Fruit fly (Drosophila melanogaster) whole organism, embryonic: Measurements from ENCODE around the gene CG45490.

Experiments used
- Aef1 ChIP-seq: fragments of 200-800 bp; sonication (Bioruptor generic); IDR thresholded peaks from 3 replicates; pipeline ENCODE4 v1.3.6; 2022; ENCODE audit warnings: missing biosample characterization, missing genetic modification characterization
- Asciz ChIP-seq: fragments of 200-800 bp; sonication (Bioruptor generic); optimal IDR thresholded peaks from 2 replicates; lab custom pipeline; 2017; ENCODE audit warnings: missing biosample characterization, mild to moderate bottlenecking, missing genetic modification characterization, missing genetic modification reagents
- CG10274 ChIP-seq: fragments of 200-800 bp; sonication (Bioruptor generic); optimal IDR thresholded peaks from 3 replicates; lab custom pipeline; 2017; ENCODE audit warnings: missing biosample characterization, mild to moderate bottlenecking, missing genetic modification characterization
- CG11398 ChIP-seq: fragments of 200-800 bp; sonication (Bioruptor generic); optimal IDR thresholded peaks from 2 replicates; lab custom pipeline; 2016; ENCODE audit warnings: missing biosample characterization, missing genetic modification characterization
- CG11695 ChIP-seq: fragments of 200-800 bp; sonication (Bioruptor generic); IDR thresholded peaks from 3 replicates; pipeline ENCODE4 v1.3.6; 2022; ENCODE audit warnings: missing biosample characterization, missing genetic modification characterization
- CG14965 ChIP-seq: fragments of 200-800 bp; sonication (Bioruptor generic); optimal IDR thresholded peaks from 2 replicates; lab custom pipeline; 2016; ENCODE audit warnings: missing biosample characterization, missing genetic modification characterization, borderline replicate concordance
- CG15479 ChIP-seq: fragments of 200-800 bp; sonication (Bioruptor generic); optimal IDR thresholded peaks from 3 replicates; lab custom pipeline; 2019; ENCODE audit warnings: missing biosample characterization, mild to moderate bottlenecking, missing genetic modification characterization, moderate library complexity
- CG17829 ChIP-seq: fragments of 200-800 bp; optimal IDR thresholded peaks from 2 replicates; lab custom pipeline; 2019; ENCODE audit warnings: missing biosample characterization, mild to moderate bottlenecking, missing genetic modification characterization, moderate library complexity
- CG1792 ChIP-seq: fragments of 200-800 bp; sonication (Bioruptor generic); optimal IDR thresholded peaks from 2 replicates; lab custom pipeline; 2016; ENCODE audit warnings: missing biosample characterization, missing genetic modification characterization
- CG2116 ChIP-seq: fragments of 200-800 bp; sonication (Bioruptor generic); optimal IDR thresholded peaks from 3 replicates; lab custom pipeline; 2018; ENCODE audit warnings: missing biosample characterization, mild to moderate bottlenecking, missing genetic modification characterization
- CG2202 ChIP-seq: fragments of 200-800 bp; sonication (Bioruptor generic); optimal IDR thresholded peaks from 2 replicates; lab custom pipeline; 2018; ENCODE audit warnings: missing biosample characterization, mild to moderate bottlenecking, missing genetic modification characterization
- CG2712 ChIP-seq: fragments of 200-800 bp; optimal IDR thresholded peaks from 3 replicates; lab custom pipeline; 2019; ENCODE audit warnings: missing biosample characterization, mild to moderate bottlenecking, missing genetic modification characterization, moderate library complexity
- CG3726 ChIP-seq: fragments of 200-800 bp; sonication (Bioruptor generic); IDR thresholded peaks from 3 replicates; pipeline ENCODE4, ENCODE4 v1.3.6; 2022; ENCODE audit warnings: missing biosample characterization, missing genetic modification characterization
- CG3995 ChIP-seq: fragments of 200-800 bp; sonication (Bioruptor generic); optimal IDR thresholded peaks from 3 replicates; lab custom pipeline; 2016; ENCODE audit warnings: missing biosample characterization, missing genetic modification characterization
- CG4424 ChIP-seq: fragments of 200-800 bp; sonication (Bioruptor generic); optimal IDR thresholded peaks from 3 replicates; lab custom pipeline; 2016; ENCODE audit warnings: missing biosample characterization, missing genetic modification characterization
- CG6683 ChIP-seq: fragments of 200-800 bp; sonication (Bioruptor generic); optimal IDR thresholded peaks from 2 replicates; lab custom pipeline; 2017; ENCODE audit warnings: missing biosample characterization, mild to moderate bottlenecking, missing genetic modification characterization, missing genetic modification reagents
- CG6813 ChIP-seq: fragments of 200-800 bp; sonication (Bioruptor generic); optimal IDR thresholded peaks from 2 replicates; lab custom pipeline; 2017; ENCODE audit warnings: missing biosample characterization, missing genetic modification characterization, mild to moderate bottlenecking, moderate library complexity, missing genetic modification reagents
- CG7839 ChIP-seq: fragments of 200-800 bp; sonication (Bioruptor generic); optimal IDR thresholded peaks from 3 replicates; lab custom pipeline; 2018; ENCODE audit warnings: missing biosample characterization, mild to moderate bottlenecking, missing genetic modification characterization, moderate library complexity
- CG8290 ChIP-seq, 3 experiments: fragments of 200-800 bp; sonication (Bioruptor generic); optimal IDR thresholded peaks; 2 replicates each; lab custom pipeline; 2016 to 2019; ENCODE audit warnings: missing biosample characterization in 3 of 3, missing genetic modification characterization in 3 of 3, mild to moderate bottlenecking in 2 of 3, moderate library complexity in 1 of 3
- Dad ChIP-seq: fragments of 200-800 bp; sonication (Bioruptor generic); optimal IDR thresholded peaks from 3 replicates; lab custom pipeline; 2016; ENCODE audit warnings: missing biosample characterization, missing genetic modification characterization
- HLH3B ChIP-seq: fragments of 200-800 bp; sonication (Bioruptor generic); IDR thresholded peaks from 2 replicates; pipeline ENCODE4 v1.3.6; 2022; ENCODE audit warnings: missing biosample characterization, missing genetic modification characterization
- HmgZ ChIP-seq: fragments of 200-800 bp; sonication (Bioruptor generic); optimal IDR thresholded peaks from 2 replicates; lab custom pipeline; 2018; ENCODE audit warnings: missing biosample characterization, mild to moderate bottlenecking, missing genetic modification characterization
- MTF-1 ChIP-seq: fragments of 200-800 bp; sonication (Bioruptor generic); optimal IDR thresholded peaks from 2 replicates; lab custom pipeline; 2018; ENCODE audit warnings: missing biosample characterization, mild to moderate bottlenecking, missing genetic modification characterization, borderline replicate concordance
- Max ChIP-seq: fragments of 200-800 bp; sonication (Bioruptor generic); optimal IDR thresholded peaks from 2 replicates; lab custom pipeline; 2016; ENCODE audit warnings: missing biosample characterization, mild to moderate bottlenecking, missing genetic modification characterization
- Nf-YA ChIP-seq: fragments of 200-800 bp; sonication (Bioruptor generic); IDR thresholded peaks from 2 replicates; pipeline ENCODE4 v1.3.6; 2022; ENCODE audit warnings: missing biosample characterization, missing genetic modification characterization
- Nf-YC ChIP-seq: fragments of 200-800 bp; optimal IDR thresholded peaks from 3 replicates; lab custom pipeline; 2019; ENCODE audit warnings: missing biosample characterization, mild to moderate bottlenecking, missing genetic modification characterization, moderate library complexity
- Oli ChIP-seq: fragments of 200-800 bp; sonication (Bioruptor generic); optimal IDR thresholded peaks from 2 replicates; lab custom pipeline; 2018; ENCODE audit warnings: missing biosample characterization, mild to moderate bottlenecking, missing genetic modification characterization, moderate library complexity
- Opbp ChIP-seq: fragments of 200-800 bp; sonication (Bioruptor generic); IDR thresholded peaks from 3 replicates; pipeline ENCODE4 v1.3.6; 2022; ENCODE audit warnings: missing biosample characterization, missing genetic modification characterization; ENCODE audit not compliant: partially characterized antibody
- Pdp1 ChIP-seq, 2 experiments: fragments of 200-800 bp; sonication (Bioruptor generic); optimal IDR thresholded peaks; 3 replicates each; lab custom pipeline; 2016; ENCODE audit warnings: missing biosample characterization in 2 of 2, missing genetic modification characterization in 2 of 2, mild to moderate bottlenecking in 1 of 2, moderate library complexity in 1 of 2
- Six4 ChIP-seq: fragments of 200-800 bp; sonication (Bioruptor generic); optimal IDR thresholded peaks from 2 replicates; lab custom pipeline; 2016; ENCODE audit warnings: missing biosample characterization, missing genetic modification characterization
- Taf1 ChIP-seq: fragments of 200-800 bp; sonication (Bioruptor generic); IDR thresholded peaks from 2 replicates; pipeline ENCODE4 v1.3.6; 2022; ENCODE audit warnings: missing biosample characterization, missing genetic modification characterization
- YL-1 ChIP-seq: fragments of 200-800 bp; sonication (Bioruptor generic); optimal IDR thresholded peaks from 3 replicates; lab custom pipeline; 2017; ENCODE audit warnings: missing biosample characterization, mild to moderate bottlenecking, missing genetic modification characterization
- ab ChIP-seq: fragments of 200-800 bp; sonication (Bioruptor generic); optimal IDR thresholded peaks from 2 replicates; lab custom pipeline; 2016; ENCODE audit warnings: missing biosample characterization, missing genetic modification characterization
- aop ChIP-seq: fragments of 200-800 bp; sonication (Bioruptor generic); IDR thresholded peaks from 2 replicates; pipeline ENCODE4 v1.3.6; 2022; ENCODE audit warnings: missing biosample characterization, missing genetic modification characterization
- ap ChIP-seq: fragments of 200-800 bp; sonication (Bioruptor generic); IDR thresholded peaks from 2 replicates; pipeline ENCODE4 v1.3.6; 2022; ENCODE audit warnings: missing biosample characterization, missing genetic modification characterization
- chif ChIP-seq, 2 experiments: fragments of 200-800 bp; sonication (Bioruptor generic); optimal IDR thresholded peaks; 3 replicates each; lab custom pipeline; 2016; ENCODE audit warnings: missing biosample characterization in 2 of 2, missing genetic modification characterization in 2 of 2
- dati ChIP-seq: fragments of 200-800 bp; sonication (Bioruptor generic); IDR thresholded peaks from 2 replicates; pipeline ENCODE4 v1.3.6; 2022; ENCODE audit warnings: missing biosample characterization, missing genetic modification characterization
- dmrt11E ChIP-seq: fragments of 200-800 bp; sonication (Bioruptor generic); optimal IDR thresholded peaks from 3 replicates; lab custom pipeline; 2018; ENCODE audit warnings: missing biosample characterization, mild to moderate bottlenecking, missing genetic modification characterization, moderate library complexity
- dpn ChIP-seq, 2 experiments: fragments of 200-800 bp; sonication (Bioruptor generic); optimal IDR thresholded peaks; 3 replicates each; lab custom pipeline; 2016; ENCODE audit warnings: missing biosample characterization in 2 of 2, missing genetic modification characterization in 2 of 2
- ewg ChIP-seq: fragments of 200-800 bp; sonication (Bioruptor generic); optimal IDR thresholded peaks from 3 replicates; lab custom pipeline; 2017; ENCODE audit warnings: mild to moderate bottlenecking, missing biosample characterization, missing genetic modification reagents, missing genetic modification characterization
- gce ChIP-seq: fragments of 200-800 bp; sonication (Bioruptor generic); IDR thresholded peaks from 3 replicates; pipeline ENCODE4 v1.3.6; 2022; ENCODE audit warnings: missing biosample characterization, missing genetic modification characterization
- jing ChIP-seq: fragments of 200-800 bp; sonication (Bioruptor generic); optimal IDR thresholded peaks from 2 replicates; lab custom pipeline; 2018; ENCODE audit warnings: missing biosample characterization, mild to moderate bottlenecking, missing genetic modification characterization
- lola ChIP-seq, 3 experiments: fragments of >200 bp in 2 of 3; fragments of 200-800 bp in 1 of 3; sonication (Bioruptor generic) in 1 of 3; optimal IDR thresholded peaks; 2 replicates each; lab custom pipeline; 2017 to 2019; ENCODE audit warnings: missing biosample characterization in 3 of 3, missing genetic modification characterization in 3 of 3, mild to moderate bottlenecking in 1 of 3, moderate library complexity in 1 of 3
- nerfin-1 ChIP-seq: fragments of 200-800 bp; sonication (Bioruptor generic); optimal IDR thresholded peaks from 3 replicates; lab custom pipeline; 2019; ENCODE audit warnings: missing biosample characterization, mild to moderate bottlenecking, missing genetic modification characterization, moderate library complexity
- sob ChIP-seq: fragments of 200-800 bp; sonication (Bioruptor generic); IDR thresholded peaks from 2 replicates; pipeline ENCODE4 v1.3.6; 2022; ENCODE audit warnings: missing biosample characterization, missing genetic modification characterization
- ssp ChIP-seq: fragments of 200-800 bp; sonication (Bioruptor generic); IDR thresholded peaks from 2 replicates; pipeline ENCODE4 v1.3.6; 2022; ENCODE audit warnings: missing biosample characterization, missing genetic modification characterization
- tgo ChIP-seq: fragments of 200-800 bp; sonication (Bioruptor generic); IDR thresholded peaks from 3 replicates; pipeline ENCODE4 v1.3.6; 2022; ENCODE audit warnings: missing biosample characterization, missing genetic modification characterization
- tna ChIP-seq: fragments of 200-800 bp; sonication (Bioruptor generic); IDR thresholded peaks from 2 replicates; pipeline ENCODE4 v1.3.6; 2022; ENCODE audit warnings: missing biosample characterization, missing genetic modification characterization; ENCODE audit not compliant: partially characterized antibody

The CG45490 gene

DNA sequence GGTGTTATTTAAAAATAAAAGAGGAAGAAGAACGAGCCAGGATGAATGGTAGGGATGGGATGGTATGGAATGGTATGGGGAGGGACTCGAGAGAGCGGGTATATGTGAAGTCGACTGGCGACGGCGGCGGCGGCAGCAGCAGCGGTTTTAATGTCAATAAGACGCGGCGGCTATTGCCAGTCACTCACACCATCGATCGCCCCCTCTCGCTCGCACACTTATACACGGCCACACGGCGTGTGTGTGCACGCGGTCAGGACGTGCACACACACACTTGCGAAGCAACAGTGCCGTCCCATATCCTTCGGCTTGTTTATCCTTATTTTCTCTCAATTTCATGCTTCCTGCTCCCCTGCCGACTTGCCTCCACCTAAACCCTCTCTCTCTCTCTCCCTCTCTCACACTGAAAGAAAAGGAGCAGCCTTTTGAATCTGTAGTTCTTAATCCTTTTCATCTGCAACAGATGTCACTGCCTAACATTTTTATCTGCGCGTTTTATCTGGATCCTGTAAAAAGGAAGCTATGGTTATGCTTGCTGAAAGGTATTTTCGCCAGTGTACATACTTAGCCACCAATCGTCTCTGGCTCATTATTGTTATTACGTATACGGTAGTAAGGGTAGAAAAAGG, 44.9 kb downstream of the CG45490 start (continued):
- TF ChIP-seq dmrt11E (tag; lab: Kevin White, UChicago): peak; percentile 92
- 0 out of 2 replicates have a peak, but pooled peaks have one; percentile 55 for TF ChIP-seq aop (GFP tag; lab: Robert Waterston, UW)
- TF ChIP-seq CG14965 (GFP tag; lab: Kevin White, UChicago): peak; percentile 37
- TF ChIP-seq gce: no peak; the same call in 2 of the 3 replicates
- peak; percentile 89 to 91 for TF ChIP-seq chif (GFP tag; optimal IDR thresholded peaks at IDR 0.05; lab: Kevin White, UChicago)
- no peak for TF ChIP-seq Opbp (GFP tag; lab: Robert Waterston, UW)
- TF ChIP-seq ab (GFP tag; lab: Kevin White, UChicago): peak; percentile 2
- TF ChIP-seq lola (GFP tag; optimal IDR thresholded peaks at IDR 0.05; lab: Kevin White, UChicago): peak in 1 of 3 experiments; percentile 85
- TF ChIP-seq sob (GFP tag; lab: Robert Waterston, UW): peak; percentile 85
- TF ChIP-seq Six4 (GFP tag; lab: Kevin White, UChicago): peak; percentile 74
- TF ChIP-seq Max (GFP tag; lab: Kevin White, UChicago): peak; percentile 45
- peak; percentile 88 for TF ChIP-seq CG2712
- TF ChIP-seq CG7839: peak; percentile 91
- peak; percentile 49 for TF ChIP-seq CG10274
- TF ChIP-seq CG2202 (tag; lab: Kevin White, UChicago): peak; percentile 75
- TF ChIP-seq CG11695: peak; percentile 55; the same call in 1 of the 3 replicates
- peak; percentile 11 for TF ChIP-seq CG3995 (GFP tag; lab: Kevin White, UChicago)
- TF ChIP-seq ssp (GFP tag; lab: Robert Waterston, UW): peak; percentile 63
- peak; percentile 76 for TF ChIP-seq tgo (GFP tag; lab: Robert Waterston, UW)
- TF ChIP-seq YL-1 (GFP tag; lab: Kevin White, UChicago): peak; percentile 21
- peak; percentile 83 for TF ChIP-seq Dad (GFP tag; lab: Kevin White, UChicago)
- TF ChIP-seq ap (GFP tag; lab: Robert Waterston, UW): peak; percentile 57
- peak; percentile 61 for TF ChIP-seq nerfin-1 (tag; lab: Kevin White, UChicago)
- TF ChIP-seq CG4424 (GFP tag; lab: Kevin White, UChicago): peak; percentile 81
- peak; percentile 85 for TF ChIP-seq CG17829 (tag; lab: Kevin White, UChicago)
- TF ChIP-seq HmgZ (tag; lab: Kevin White, UChicago): peak; percentile 87
- TF ChIP-seq Asciz (GFP tag; lab: Kevin White, UChicago): peak; percentile 37
- peak; percentile 58 for TF ChIP-seq CG6683 (GFP tag; lab: Kevin White, UChicago)
- peak; percentile 72 for TF ChIP-seq Aef1 (GFP tag; lab: Robert Waterston, UW)
- TF ChIP-seq CG6813: peak; percentile 79
- TF ChIP-seq CG15479: peak; percentile 42
- TF ChIP-seq Nf-YA (GFP tag; lab: Robert Waterston, UW): peak; percentile 45; the same call in 1 of the 2 replicates
- TF ChIP-seq CG1792 (GFP tag; lab: Kevin White, UChicago): peak; percentile 76
- peak; percentile 80 for TF ChIP-seq Oli
- peak; percentile 67 for TF ChIP-seq ewg (GFP tag; lab: Kevin White, UChicago)
- TF ChIP-seq tna: no peak
- TF ChIP-seq Nf-YC (tag; lab: Kevin White, UChicago): peak; percentile 64
- peak; percentile 88 to 93 for TF ChIP-seq dpn (GFP tag; optimal IDR thresholded peaks at IDR 0.05; lab: Kevin White, UChicago)
- TF ChIP-seq Taf1: peak; percentile 41; the same call in 1 of the 2 replicates
- TF ChIP-seq CG3726 (GFP tag; lab: Robert Waterston, UW): peak; percentile 80; the same call in 1 of the 3 replicates
- TF ChIP-seq Pdp1 (GFP tag; optimal IDR thresholded peaks at IDR 0.05; lab: Kevin White, UChicago): peak; percentile 77 to 91
- TF ChIP-seq CG2116 (GFP tag; lab: Kevin White, UChicago): peak; percentile 52
- TF ChIP-seq HLH3B (GFP tag; lab: Robert Waterston, UW): peak; percentile 85
- peak; percentile 81 for TF ChIP-seq jing (GFP tag; lab: Kevin White, UChicago)
- peak; percentile 83 for TF ChIP-seq CG11398
- TF ChIP-seq CG8290 (GFP tag; optimal IDR thresholded peaks at IDR 0.05; lab: Kevin White, UChicago): peak; percentile 77
- TF ChIP-seq CG8290 (tag; optimal IDR thresholded peaks at IDR 0.05; lab: Kevin White, UChicago): peak; percentile 32 to 93
- TF ChIP-seq MTF-1 (GFP tag; lab: Kevin White, UChicago): peak; percentile 76
- TF ChIP-seq dati (GFP tag; lab: Robert Waterston, UW): no peak; the same call in 1 of the 2 replicates
